Worm (Caenorhabditis elegans): ENCODE data around the gene egrh-3.
A peak's percentile ranks its signal among the peaks of the same experiment; 100 is the strongest.

The egrh-3 gene

DNA sequence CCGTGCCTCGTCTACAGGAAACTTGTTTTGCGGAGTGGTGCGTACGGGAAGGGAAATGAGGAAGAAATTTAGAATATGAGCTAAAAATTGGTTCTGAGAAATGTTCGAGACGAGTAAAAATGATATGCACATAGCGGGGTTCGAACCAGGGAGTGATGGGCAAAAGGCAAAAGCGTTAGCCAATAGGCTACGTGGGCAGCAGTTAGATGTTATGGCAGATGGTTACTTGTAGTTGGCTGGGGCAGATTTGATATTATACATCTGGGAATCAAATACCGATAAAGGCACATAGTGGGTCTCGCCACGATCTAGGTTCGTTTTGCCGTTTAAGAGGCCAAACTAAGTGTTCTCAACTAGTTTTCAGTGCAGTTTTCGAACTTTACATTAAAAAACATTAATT lies 31.3 kb downstream of the egrh-3 start:
- TF ChIP-seq Y56A3A.18 (GFP tag; IDR thresholded peaks at IDR 0.05): no peak
- no peak for TF ChIP-seq zim-3 (tag; optimal IDR thresholded peaks at IDR 0.05)
- no peak for TF ChIP-seq dpff-1 (tag; optimal IDR thresholded peaks at IDR 0.05)
- peak; percentile 65 for TF ChIP-seq snpc-1.3 (tag; optimal IDR thresholded peaks at IDR 0.05; ENCODE audit: insufficient read depth)
- no peak for TF ChIP-seq cebp-2 (GFP tag; IDR thresholded peaks at IDR 0.05)
- no peak for TF ChIP-seq ceh-91 (GFP tag; IDR thresholded peaks at IDR 0.05)
- peak; percentile 38 for TF ChIP-seq madf-10 (tag; optimal IDR thresholded peaks at IDR 0.05)
- peak; percentile 66 to 90 for TF ChIP-seq rec-8 (tag; optimal IDR thresholded peaks at IDR 0.05)
- peak; percentile 97 for TF ChIP-seq tbp1 (GFP tag; optimal IDR thresholded peaks at IDR 0.05)
- TF ChIP-seq nfya-1 (tag; optimal IDR thresholded peaks at IDR 0.05; ENCODE audit: borderline replicate concordance, insufficient read depth): no peak
- TF ChIP-seq athp-1 (tag; optimal IDR thresholded peaks at IDR 0.05): peak; percentile 60
- no peak for TF ChIP-seq lag-1 (GFP tag; IDR thresholded peaks at IDR 0.05)
- TF ChIP-seq gei-17 (GFP tag; optimal IDR thresholded peaks at IDR 0.05): no peak
- TF ChIP-seq B0019.2 (GFP tag; conservative IDR thresholded peaks at IDR 0.05): no peak
- TF ChIP-seq lin-54 (GFP tag; optimal IDR thresholded peaks at IDR 0.05): peak; percentile 52
- TF ChIP-seq fkh-3 (tag; optimal IDR thresholded peaks at IDR 0.05): peak; percentile 9
- TF ChIP-seq nhr-179 (tag; optimal IDR thresholded peaks at IDR 0.05): no peak
- TF ChIP-seq unc-130 (GFP tag; optimal IDR thresholded peaks at IDR 0.05): no peak
- TF ChIP-seq cebp-1 (GFP tag; IDR thresholded peaks at IDR 0.05): no peak
- peak; percentile 51 for TF ChIP-seq cebp-1 (tag; optimal IDR thresholded peaks at IDR 0.05)
- no peak for TF ChIP-seq let-526 (GFP tag; IDR thresholded peaks at IDR 0.05)
- peak; percentile 15 for TF ChIP-seq ceh-27 (GFP tag; optimal IDR thresholded peaks at IDR 0.05)
- TF ChIP-seq ZK185.1 (tag; optimal IDR thresholded peaks at IDR 0.05; ENCODE audit: poor library complexity, severe bottlenecking): no peak
- no peak for TF ChIP-seq aptf-2 (GFP tag; conservative IDR thresholded peaks at IDR 0.05)
- no peak for TF ChIP-seq F37B4.10 (GFP tag; IDR thresholded peaks at IDR 0.05)
- no peak for TF ChIP-seq egl-44 (GFP tag; IDR thresholded peaks at IDR 0.05)
- no peak for TF ChIP-seq F52B5.7 (tag; optimal IDR thresholded peaks at IDR 0.05)
- TF ChIP-seq K12H6.12 (tag; optimal IDR thresholded peaks at IDR 0.05): no peak
- peak in 1 of 2 experiments; percentile 32 for TF ChIP-seq let-607 (tag; optimal IDR thresholded peaks at IDR 0.05)
- TF ChIP-seq bed-2 (GFP tag; IDR thresholded peaks at IDR 0.05): no peak
- peak; percentile 16 for TF ChIP-seq mes-4 (tag; optimal IDR thresholded peaks at IDR 0.05)
- TF ChIP-seq lin-40 (tag; optimal IDR thresholded peaks at IDR 0.05): no peak
- TF ChIP-seq snpc-1.1 (tag; optimal IDR thresholded peaks at IDR 0.05; ENCODE audit: insufficient read depth): no peak
- TF ChIP-seq nfya-2 (GFP tag; IDR thresholded peaks at IDR 0.05): no peak
- TF ChIP-seq hsf-1 (GFP tag; IDR thresholded peaks at IDR 0.05): 0 out of 2 replicates have a peak, but pooled peaks have one; percentile 46
- TF ChIP-seq ekl-4 (GFP tag; IDR thresholded peaks at IDR 0.05): no peak
- TF ChIP-seq B0035.1 (tag; optimal IDR thresholded peaks at IDR 0.05): no peak
- peak; percentile 36; the same call in 1 of the 2 replicates for TF ChIP-seq attf-3 (GFP tag; conservative IDR thresholded peaks at IDR 0.05)
- TF ChIP-seq ztf-6 (GFP tag; IDR thresholded peaks at IDR 0.05): no peak
- TF ChIP-seq him-1 (tag; optimal IDR thresholded peaks at IDR 0.05): no peak
- TF ChIP-seq ztf-18 (tag; optimal IDR thresholded peaks at IDR 0.05): peak; percentile 64
- peak; percentile 79 for TF ChIP-seq nfyb-1 (GFP tag; IDR thresholded peaks at IDR 0.05)
- peak; percentile 87 for TF ChIP-seq B0261.1 (tag; optimal IDR thresholded peaks at IDR 0.05)
- 0 out of 2 replicates have a peak, but pooled peaks have one; percentile 13 for TF ChIP-seq C17E4.6 (GFP tag; IDR thresholded peaks at IDR 0.05)
- 0 out of 2 replicates have a peak, but pooled peaks have one; percentile 30 for TF ChIP-seq ceh-40 (GFP tag; IDR thresholded peaks at IDR 0.05)
- no peak for TF ChIP-seq unc-62 (GFP tag; optimal IDR thresholded peaks at IDR 0.05)
- TF ChIP-seq F23B12.7 (tag; optimal IDR thresholded peaks at IDR 0.05; ENCODE audit: insufficient read depth): no peak
- no peak for TF ChIP-seq somi-1 (GFP tag; optimal IDR thresholded peaks at IDR 0.05)

Data from whole organism, young adult.